Worm (Caenorhabditis elegans) whole organism, L3 larva: ENCODE measurements around the gene F46B6.13.

Experiments
- R02D3.7 ChIP-seq: fragments of 150-350 bp; optimal IDR thresholded peaks from 2 replicates; lab custom pipeline; 2014; ENCODE audit warnings: missing biosample characterization, missing genetic modification characterization
- ZK546.5 ChIP-seq: sonication (generic microtip); optimal IDR thresholded peaks from 2 replicates; lab custom pipeline; 2017; ENCODE audit warnings: missing biosample characterization, missing genetic modification characterization
- aly-2 ChIP-seq: fragments of 150-350 bp; optimal IDR thresholded peaks from 2 replicates; lab custom pipeline; 2014; ENCODE audit warnings: missing biosample characterization, missing genetic modification characterization
- ama-1 ChIP-seq: fragments of 150-350 bp; optimal IDR thresholded peaks from 2 replicates; lab custom pipeline; 2018
- ceh-16 ChIP-seq: sonication (generic microtip); optimal IDR thresholded peaks from 2 replicates; lab custom pipeline; 2017; ENCODE audit warnings: missing biosample characterization, missing genetic modification characterization
- ceh-82 ChIP-seq: fragments of 150-350 bp; optimal IDR thresholded peaks from 2 replicates; lab custom pipeline; 2014; ENCODE audit warnings: missing biosample characterization, missing genetic modification characterization
- daf-12 ChIP-seq: fragments of 150-350 bp; optimal IDR thresholded peaks from 2 replicates; lab custom pipeline; 2014; ENCODE audit warnings: missing biosample characterization, missing genetic modification reagents, missing genetic modification characterization
- egl-27 ChIP-seq: sonication (generic microtip); optimal IDR thresholded peaks from 4 replicates; lab custom pipeline; 2017; ENCODE audit warnings: missing biosample characterization, missing genetic modification reagents, missing genetic modification characterization
- egl-5 ChIP-seq: fragments of 150-350 bp; optimal IDR thresholded peaks from 2 replicates; lab custom pipeline; 2017; ENCODE audit warnings: missing biosample characterization, missing genetic modification reagents, missing genetic modification characterization, inconsistent platforms
- elt-2 ChIP-seq: sonication (generic microtip); optimal IDR thresholded peaks from 2 replicates; lab custom pipeline; 2016; ENCODE audit warnings: missing genetic modification reagents, mild to moderate bottlenecking, missing genetic modification characterization, missing compliant biosample characterization
- elt-3 ChIP-seq, 3 experiments: fragments of 150-350 bp in 1 of 3; sonication (generic microtip) in 2 of 3; optimal IDR thresholded peaks; 2 replicates in 2 of 3; 4 replicates in 1 of 3; lab custom pipeline; 2014 to 2017; ENCODE audit warnings: missing biosample characterization in 3 of 3, missing genetic modification characterization in 3 of 3
- eor-1 ChIP-seq, 2 experiments: fragments of 150-350 bp; optimal IDR thresholded peaks; 2 replicates each; lab custom pipeline; 2014 to 2018; ENCODE audit warnings: missing biosample characterization in 2 of 2, missing genetic modification characterization in 2 of 2
- fkh-2 ChIP-seq: fragments of 150-350 bp; optimal IDR thresholded peaks from 2 replicates; lab custom pipeline; 2014; ENCODE audit warnings: missing biosample characterization, missing genetic modification reagents, missing genetic modification characterization
- fos-1 ChIP-seq: fragments of 150-350 bp; optimal IDR thresholded peaks from 2 replicates; lab custom pipeline; 2014; ENCODE audit warnings: missing biosample characterization, missing genetic modification characterization
- hmg-11 ChIP-seq: sonication (generic microtip); optimal IDR thresholded peaks from 2 replicates; lab custom pipeline; 2016; ENCODE audit warnings: missing genetic modification characterization, missing compliant biosample characterization
- lin-15B ChIP-seq: fragments of 150-350 bp; optimal IDR thresholded peaks from 2 replicates; lab custom pipeline; 2014; ENCODE audit warnings: missing biosample characterization, missing genetic modification characterization
- lin-39 ChIP-seq: fragments of 150-350 bp; optimal IDR thresholded peaks from 2 replicates; lab custom pipeline; 2018; ENCODE audit warnings: missing biosample characterization, missing genetic modification reagents, missing genetic modification characterization
- lsy-12 ChIP-seq: sonication (generic microtip); optimal IDR thresholded peaks from 2 replicates; lab custom pipeline; 2016; ENCODE audit warnings: mild to moderate bottlenecking, missing genetic modification characterization, missing compliant biosample characterization
- mdl-1 ChIP-seq: fragments of 150-350 bp; optimal IDR thresholded peaks from 2 replicates; lab custom pipeline; 2014; ENCODE audit warnings: missing biosample characterization, missing genetic modification characterization
- mml-1 ChIP-seq: fragments of 150-350 bp; sonication (generic microtip); optimal IDR thresholded peaks from 3 replicates; lab custom pipeline; 2014; ENCODE audit warnings: missing biosample characterization, missing genetic modification characterization
- nfya-1 ChIP-seq: sonication (generic microtip); optimal IDR thresholded peaks from 2 replicates; lab custom pipeline; 2017; ENCODE audit warnings: missing genetic modification characterization, mild to moderate bottlenecking, missing compliant biosample characterization, antibody characterized with exemption, moderate library complexity; ENCODE audit not compliant: insufficient read depth
- nhr-11 ChIP-seq: fragments of 150-350 bp; optimal IDR thresholded peaks from 2 replicates; lab custom pipeline; 2014; ENCODE audit warnings: missing biosample characterization, missing genetic modification characterization
- nhr-12 ChIP-seq: fragments of 150-350 bp; optimal IDR thresholded peaks from 2 replicates; lab custom pipeline; 2014; ENCODE audit warnings: missing biosample characterization, missing genetic modification characterization
- nhr-23 ChIP-seq: fragments of 150-350 bp; optimal IDR thresholded peaks from 2 replicates; lab custom pipeline; 2014; ENCODE audit warnings: missing biosample characterization, missing genetic modification reagents, missing genetic modification characterization
- nhr-237 ChIP-seq: fragments of 150-350 bp; optimal IDR thresholded peaks from 2 replicates; lab custom pipeline; 2014; ENCODE audit warnings: missing biosample characterization, missing genetic modification characterization
- nhr-25 ChIP-seq: sonication (generic microtip); optimal IDR thresholded peaks from 2 replicates; lab custom pipeline; 2017; ENCODE audit warnings: missing biosample characterization, missing genetic modification characterization
- nhr-28 ChIP-seq: fragments of 150-350 bp; optimal IDR thresholded peaks from 2 replicates; lab custom pipeline; 2014; ENCODE audit warnings: missing biosample characterization, missing genetic modification characterization
- nhr-67 ChIP-seq: fragments of 150-350 bp; optimal IDR thresholded peaks from 2 replicates; lab custom pipeline; 2014; ENCODE audit warnings: missing biosample characterization, missing genetic modification characterization
- nhr-76 ChIP-seq: fragments of 150-350 bp; sonication (generic microtip); optimal IDR thresholded peaks from 5 replicates; lab custom pipeline; 2014; ENCODE audit warnings: missing biosample characterization, missing genetic modification characterization
- pha-4 ChIP-seq: fragments of 150-350 bp; optimal IDR thresholded peaks from 2 replicates; lab custom pipeline; 2014; ENCODE audit warnings: missing biosample characterization, missing genetic modification reagents, missing genetic modification characterization
- pqm-1 ChIP-seq: fragments of 150-350 bp; optimal IDR thresholded peaks from 2 replicates; lab custom pipeline; 2017; ENCODE audit warnings: missing biosample characterization, missing genetic modification characterization, inconsistent platforms
- skn-1 ChIP-seq: fragments of 150-350 bp; optimal IDR thresholded peaks from 2 replicates; lab custom pipeline; 2014; ENCODE audit warnings: missing biosample characterization, missing genetic modification characterization
- snpc-4 ChIP-seq: fragments of 150-350 bp; optimal IDR thresholded peaks from 2 replicates; lab custom pipeline; 2014; ENCODE audit warnings: missing biosample characterization, missing genetic modification characterization
- unc-39 ChIP-seq: sonication (generic microtip); optimal IDR thresholded peaks from 4 replicates; lab custom pipeline; 2017; ENCODE audit warnings: missing biosample characterization, missing genetic modification characterization
- unc-62 ChIP-seq: fragments of 150-350 bp; sonication (generic microtip); optimal IDR thresholded peaks from 4 replicates; lab custom pipeline; 2014; ENCODE audit warnings: missing biosample characterization, missing genetic modification reagents, missing genetic modification characterization
- zag-1 ChIP-seq: fragments of 150-350 bp; optimal IDR thresholded peaks from 2 replicates; lab custom pipeline; 2014; ENCODE audit warnings: missing biosample characterization, missing genetic modification characterization
- ztf-11 ChIP-seq: fragments of 150-350 bp; optimal IDR thresholded peaks from 2 replicates; lab custom pipeline; 2014; ENCODE audit warnings: missing biosample characterization, missing genetic modification characterization
- ztf-4 ChIP-seq: fragments of 150-350 bp; optimal IDR thresholded peaks from 2 replicates; lab custom pipeline; 2014; ENCODE audit warnings: missing biosample characterization, missing genetic modification characterization

F46B6.13 gene

DNA sequence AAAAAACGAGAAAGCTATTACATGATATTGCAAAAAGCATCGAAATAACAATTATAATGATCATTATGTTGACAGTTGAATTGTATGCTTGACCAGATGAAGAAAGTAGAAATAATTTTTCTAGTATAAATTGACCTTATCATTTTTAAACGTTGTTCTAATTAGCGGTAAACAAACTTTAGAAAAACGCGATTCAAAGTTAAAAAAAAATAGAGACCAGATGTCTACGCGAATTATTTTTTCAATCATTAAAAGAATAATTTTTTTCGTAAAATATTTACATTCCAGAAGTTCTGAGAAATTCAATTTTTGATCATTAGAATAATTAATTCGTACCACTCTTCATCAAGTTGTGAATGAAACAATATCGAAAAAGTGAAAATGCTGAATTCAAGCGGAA is 3.0 kb upstream of the F46B6.13 start, which contains the start of gene F46B6.10:
Gene F46B6.10, minus strand, starts transcription at position 101 of the 400 bp plus-strand sequence.
- TF ChIP-seq nhr-28 (no peak), R02D3.7 (no peak), ceh-82 (tag; lab: Kevin White, UChicago) (no peak), ztf-4 (no peak), unc-39 (tag; lab: Kevin White, UChicago) (no peak), nhr-76 (no peak), ZK546.5 (tag; lab: Kevin White, UChicago) (no peak), elt-3 (tag; optimal IDR thresholded peaks at IDR 0.05; lab: Kevin White, UChicago) (no peak), mml-1 (no peak), nhr-12 (tag; lab: Kevin White, UChicago) (no peak), ama-1 (no peak), snpc-4 (tag; lab: Kevin White, UChicago) (no peak), ceh-16 (tag; lab: Kevin White, UChicago) (no peak), aly-2 (tag; lab: Kevin White, UChicago) (no peak)

DNA sequence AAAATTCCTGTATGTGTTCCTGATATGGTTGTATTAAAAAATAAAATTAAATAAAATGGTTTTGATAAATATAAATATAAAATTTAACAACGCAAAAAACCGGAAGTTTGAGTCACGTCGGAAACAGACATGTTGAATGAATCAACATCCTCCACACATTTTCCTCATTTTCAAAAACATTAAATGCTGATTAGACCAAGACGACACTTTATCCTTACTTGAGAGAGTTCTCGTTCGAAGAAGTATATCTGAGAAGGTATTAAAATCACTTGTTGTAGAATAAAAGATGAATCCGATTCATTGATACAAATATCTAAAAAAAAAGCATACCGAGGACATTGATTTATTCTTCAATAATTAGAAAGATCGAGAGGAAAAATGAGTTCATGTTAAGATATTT is 764 bp downstream of the F46B6.13 start:
- TF ChIP-seq nfya-1 (tag; lab: Kevin White, UChicago) (no peak), hmg-11 (tag; lab: Kevin White, UChicago) (no peak), nhr-237 (tag; lab: Kevin White, UChicago) (no peak), ztf-11 (no peak), snpc-4 (tag; lab: Kevin White, UChicago) (no peak), R02D3.7 (no peak), fos-1 (no peak), pha-4 (tag; lab: Kevin White, UChicago) (no peak)
- TF ChIP-seq, all 47 proteins: peak for 0

DNA sequence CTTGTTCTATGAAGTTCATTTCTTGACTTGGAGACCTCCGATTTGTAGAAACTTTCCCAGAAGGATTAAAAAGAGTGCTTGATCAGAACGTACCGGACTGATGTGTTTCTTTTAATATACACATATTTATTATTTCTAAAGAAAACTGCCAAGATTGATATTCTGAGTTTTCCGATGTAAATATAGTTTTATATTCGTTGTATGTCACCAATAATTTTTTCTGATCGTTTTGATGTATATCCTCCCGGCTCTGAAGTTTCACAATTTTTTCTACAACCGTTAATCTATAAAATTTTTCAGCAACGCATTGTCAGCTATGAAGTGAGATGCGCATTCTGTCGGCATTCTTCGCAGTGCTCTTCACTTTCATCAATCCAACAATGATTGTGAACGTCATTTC is 2.4 kb downstream of the F46B6.13 start, which contains the start of gene F46B6.9:
Gene F46B6.9, plus strand, starts transcription at position 301 of the 400 bp plus-strand sequence.
- no peak for TF ChIP-seq R02D3.7

DNA sequence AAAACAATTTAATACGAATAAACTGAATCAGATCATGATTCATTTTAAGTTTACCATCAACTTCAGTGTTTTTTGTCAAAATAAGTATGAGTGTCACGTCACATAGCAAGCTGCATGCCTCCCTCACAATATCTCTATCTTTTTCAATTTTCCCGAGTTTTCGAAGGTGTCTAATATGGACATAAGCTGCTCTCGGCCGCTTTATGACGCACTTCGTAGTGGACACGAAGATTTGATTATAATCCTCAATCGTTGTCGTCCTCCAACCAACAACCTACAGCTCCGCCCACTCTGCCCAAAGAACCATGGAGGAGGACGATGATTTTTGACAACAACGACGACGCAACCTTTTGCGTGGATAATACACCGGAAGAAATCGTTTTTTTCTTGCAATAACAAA is 3.0 kb downstream of the F46B6.13 start:
- TF ChIP-seq zag-1 (no peak), snpc-4 (tag; lab: Kevin White, UChicago) (no peak), nhr-11 (tag; lab: Kevin White, UChicago) (no peak), fkh-2 (tag; lab: Kevin White, UChicago) (no peak), nhr-76 (no peak), nfya-1 (tag; lab: Kevin White, UChicago) (no peak), ama-1 (no peak), R02D3.7 (no peak), lin-15B (no peak)

DNA sequence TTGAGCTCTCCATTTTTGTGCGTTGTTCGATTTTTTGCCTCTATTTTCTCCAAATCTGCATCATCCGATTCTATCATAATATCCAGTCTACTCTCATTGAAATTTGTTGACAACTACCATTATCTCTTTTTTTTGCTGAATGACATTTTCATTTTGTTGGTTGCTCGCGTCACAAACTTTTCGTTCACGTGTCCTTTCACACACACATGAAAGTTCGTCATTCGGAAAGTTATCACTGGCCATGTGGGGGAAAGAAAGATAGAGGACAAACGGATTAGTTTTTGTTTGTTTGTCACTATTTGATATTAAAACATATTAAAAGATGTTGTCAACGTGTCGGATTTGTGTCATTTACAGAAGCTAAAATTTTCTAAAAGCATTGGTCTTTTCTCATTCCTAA is 4.0 kb downstream of the F46B6.13 start:
- TF ChIP-seq aly-2 (tag; lab: Kevin White, UChicago) (no peak), pqm-1 (tag; lab: Kevin White, UChicago) (no peak), elt-2 (peak; percentile 23)
- TF ChIP-seq, all 47 proteins: peak for 1

DNA sequence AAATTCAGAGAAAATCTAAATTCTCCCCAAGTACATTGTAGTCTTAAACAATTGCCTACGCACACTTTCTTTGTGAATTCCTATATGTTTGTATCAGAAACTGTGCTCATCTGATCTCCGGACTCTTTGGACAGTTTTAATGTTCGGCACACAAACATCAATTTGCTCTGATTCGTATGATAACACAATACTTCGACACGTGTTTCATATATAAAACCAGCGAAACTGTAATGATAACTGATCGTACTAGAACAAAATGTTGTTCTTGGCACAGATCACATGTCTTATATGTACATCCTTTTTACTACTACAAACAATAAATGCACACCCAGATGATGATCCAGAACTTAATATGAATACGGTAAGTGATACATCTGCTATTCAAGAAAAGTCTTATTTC is 7.6 kb downstream of the F46B6.13 start, which contains the start of gene lipl-2:
Gene lipl-2, plus strand, starts transcription at position 236 of the 400 bp plus-strand sequence.
- no peak for TF ChIP-seq nhr-25 (tag; lab: Kevin White, UChicago)
- TF ChIP-seq elt-2: peak; percentile 87
- peak; percentile 81 for TF ChIP-seq pqm-1 (tag; lab: Kevin White, UChicago)
- peak; percentile 61 for TF ChIP-seq pha-4 (tag; lab: Kevin White, UChicago)

DNA sequence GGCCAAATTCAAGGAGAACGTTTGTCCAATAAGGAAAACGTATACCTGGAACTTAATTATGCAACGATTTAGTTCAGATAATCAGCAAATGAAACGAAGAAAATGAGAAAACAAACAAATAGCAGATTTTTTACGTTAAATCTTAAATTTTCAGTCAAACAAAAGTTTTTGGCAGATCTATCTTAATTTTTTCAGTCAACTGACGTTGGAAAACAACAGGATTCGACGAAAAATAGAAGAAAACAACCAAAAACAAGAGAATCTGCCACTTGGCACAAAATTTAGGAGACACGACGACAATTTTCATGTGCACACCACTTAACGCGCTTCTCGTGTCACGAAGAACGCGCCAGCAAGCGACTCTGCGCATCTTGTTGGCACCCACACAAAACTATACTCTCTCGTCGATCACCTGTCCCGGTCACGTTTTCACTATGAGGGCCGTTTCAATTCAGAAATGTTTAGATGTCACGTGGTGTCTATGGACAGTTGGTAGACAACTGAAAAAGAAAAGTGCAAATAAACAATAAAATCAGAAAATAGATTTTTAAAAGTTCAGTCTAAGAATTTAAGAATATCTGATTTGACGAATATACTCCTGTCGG is 9.2 kb downstream of the F46B6.13 start, which contains the start of gene ztf-7:
Gene ztf-7, minus strand, starts transcription at position 51 of the 605 bp plus-strand sequence.
- TF ChIP-seq elt-3 (tag; optimal IDR thresholded peaks at IDR 0.05; lab: Kevin White, UChicago) (no peak), nhr-67 (tag; lab: Kevin White, UChicago) (no peak), egl-5 (tag; lab: Kevin White, UChicago) (peak; percentile 91), nhr-76 (no peak), pqm-1 (tag; lab: Kevin White, UChicago) (peak; percentile 73), unc-62 (GFP tag; lab: Kevin White, UChicago) (peak; percentile 18), nhr-23 (tag; lab: Kevin White, UChicago) (peak; percentile 97), lsy-12 (peak; percentile 96), pha-4 (tag; lab: Kevin White, UChicago) (peak; percentile 96), mdl-1 (tag; lab: Kevin White, UChicago) (peak; percentile 94), fkh-2 (tag; lab: Kevin White, UChicago) (no peak), snpc-4 (tag; lab: Kevin White, UChicago) (peak; percentile 93), fos-1 (no peak), lin-15B (peak; percentile 89), zag-1 (no peak), ama-1 (peak; percentile 82), skn-1 (peak; percentile 68), eor-1 (tag; optimal IDR thresholded peaks at IDR 0.05; lab: Kevin White, UChicago) (no peak), ceh-82 (tag; lab: Kevin White, UChicago) (peak; percentile 35), lin-39 (tag; lab: Kevin White, UChicago) (peak; percentile 95), daf-12 (tag; lab: Kevin White, UChicago) (no peak), nhr-28 (no peak), ZK546.5 (tag; lab: Kevin White, UChicago) (no peak), nhr-25 (tag; lab: Kevin White, UChicago) (peak; percentile 99), egl-27 (peak; percentile 38), aly-2 (tag; lab: Kevin White, UChicago) (no peak), mml-1 (no peak), nhr-11 (tag; lab: Kevin White, UChicago) (peak; percentile 80)
